Worm (Caenorhabditis elegans): ENCODE data around the gene fdgt-2.

- TF ChIP-seq flt-1 (GFP tag; IDR thresholded peaks at IDR 0.05) (no peak), med-1 (GFP tag; optimal IDR thresholded peaks at IDR 0.05; ENCODE audit: insufficient read depth) (no peak), tab-1 (GFP tag; IDR thresholded peaks at IDR 0.05) (no peak), cog-1 (tag; optimal IDR thresholded peaks at IDR 0.05) (no peak), ztf-23 (GFP tag; IDR thresholded peaks at IDR 0.05) (no peak), T22C8.4 (GFP tag; IDR thresholded peaks at IDR 0.05) (no peak), ref-1 (GFP tag; conservative IDR thresholded peaks at IDR 0.05) (no peak), klf-2 (GFP tag; conservative IDR thresholded peaks at IDR 0.05) (no peak), ztf-29 (GFP tag; IDR thresholded peaks at IDR 0.05) (no peak)
These were observed 29.4 kb upstream of the fdgt-2 start, which contains the start of gene drd-1 for ce11 chrII:8388001-8388513.
